Fruit fly (Drosophila melanogaster) S2 (cell line): ENCODE data around the gene CG14190.

Source experiments
- CG8478 ChIP-seq: fragments of >200 bp; optimal IDR thresholded peaks from 2 replicates; lab custom pipeline; 2018
- CTCF ChIP-seq, 2 experiments: fragments of >200 bp; optimal IDR thresholded peaks; 2 replicates each; lab custom pipeline; 2018

DNA sequence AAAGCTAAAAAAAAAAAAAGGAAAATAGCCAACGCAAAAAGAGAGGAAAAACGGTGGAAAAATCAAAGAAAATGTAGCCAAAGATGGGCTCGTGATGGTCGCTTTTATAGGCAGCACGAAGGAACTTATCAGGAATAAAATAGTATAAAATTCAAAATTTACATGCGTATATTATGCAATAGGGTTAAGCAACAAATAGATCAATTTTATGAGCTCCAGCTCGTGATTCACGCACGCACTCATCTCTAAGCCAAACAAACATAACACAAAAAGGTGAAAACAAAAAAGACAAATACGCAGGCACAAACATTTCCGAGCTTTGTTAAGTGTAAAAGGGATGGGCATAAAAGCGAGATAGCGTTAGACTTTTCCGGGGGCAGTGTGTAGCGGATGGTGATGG lies 47.8 kb upstream of the CG14190 start:
- TF ChIP-seq CG8478 (lab: Kevin White, UChicago) (no peak), CTCF (optimal IDR thresholded peaks at IDR 0.05; lab: Kevin White, UChicago) (no peak)
